Fruit fly (Drosophila melanogaster) whole organism, embryonic: ENCODE data around the gene CG32192.

Source experiments
- Abd-B ChIP-seq: fragments of 200-800 bp; sonication (Bioruptor generic); optimal IDR thresholded peaks from 2 replicates; lab custom pipeline; 2018; ENCODE audit warnings: missing biosample characterization, mild to moderate bottlenecking, missing genetic modification characterization, moderate library complexity
- CG10366 ChIP-seq: fragments of 200-800 bp; sonication (Bioruptor generic); IDR thresholded peaks from 2 replicates; pipeline ENCODE4 v1.3.6; 2022; ENCODE audit warnings: missing biosample characterization, missing genetic modification characterization
- CG1602 ChIP-seq: fragments of 200-800 bp; sonication (Bioruptor generic); optimal IDR thresholded peaks from 3 replicates; lab custom pipeline; 2016; ENCODE audit warnings: missing biosample characterization, missing genetic modification characterization
- CTCF ChIP-seq: fragments of 200-800 bp; sonication (Bioruptor generic); optimal IDR thresholded peaks from 2 replicates; lab custom pipeline; 2017; ENCODE audit warnings: missing biosample characterization, mild to moderate bottlenecking, missing genetic modification characterization, moderate library complexity
- Gsc ChIP-seq: fragments of 200-800 bp; sonication (Bioruptor generic); IDR thresholded peaks from 2 replicates; pipeline ENCODE4 v1.3.6; 2022; ENCODE audit warnings: missing biosample characterization, missing genetic modification characterization
- Meics ChIP-seq: fragments of 200-800 bp; sonication (Bioruptor generic); optimal IDR thresholded peaks from 2 replicates; lab custom pipeline; 2017; ENCODE audit warnings: missing biosample characterization, mild to moderate bottlenecking, missing genetic modification characterization
- Neu2 ChIP-seq: fragments of 200-800 bp; sonication (Bioruptor generic); optimal IDR thresholded peaks from 3 replicates; lab custom pipeline; 2016; ENCODE audit warnings: missing biosample characterization, missing genetic modification characterization, borderline replicate concordance
- Sry-δ ChIP-seq: fragments of 200-800 bp; sonication (Bioruptor generic); optimal IDR thresholded peaks from 2 replicates; lab custom pipeline; 2016; ENCODE audit warnings: missing biosample characterization, missing genetic modification characterization
- ab ChIP-seq: fragments of 200-800 bp; sonication (Bioruptor generic); optimal IDR thresholded peaks from 2 replicates; lab custom pipeline; 2016; ENCODE audit warnings: missing biosample characterization, missing genetic modification characterization
- inv ChIP-seq: fragments of 200-800 bp; sonication (Bioruptor generic); IDR thresholded peaks from 2 replicates; pipeline ENCODE4 v1.3.6; 2022; ENCODE audit warnings: missing biosample characterization, missing genetic modification characterization; ENCODE audit not compliant: partially characterized antibody

dm6 chr3L:18038122-18038762, 1.9 kb upstream of the CG32192 start:
- no peak for TF ChIP-seq Neu2
- TF ChIP-seq Abd-B (GFP tag; lab: Kevin White, UChicago) = no peak
- no peak for TF ChIP-seq Meics
- no peak for TF ChIP-seq ab (GFP tag; lab: Kevin White, UChicago)
- TF ChIP-seq Sry-δ = no peak
- TF ChIP-seq CG1602 (GFP tag; lab: Kevin White, UChicago) = no peak
- TF ChIP-seq CTCF = no peak
- no peak for TF ChIP-seq inv (GFP tag; lab: Robert Waterston, UW)
- TF ChIP-seq Gsc (GFP tag; lab: Robert Waterston, UW) = no peak
- no peak for TF ChIP-seq CG10366 (GFP tag; lab: Robert Waterston, UW)
